Fruit fly (Drosophila melanogaster) whole organism, embryonic: ENCODE measurements around the gene Cp110.

ENCODE experiments used
- Bdp1 ChIP-seq: fragments of 200-800 bp; sonication (Bioruptor generic); optimal IDR thresholded peaks from 3 replicates; lab custom pipeline; 2016; ENCODE audit warnings: missing biosample characterization, missing genetic modification characterization
- CG10321 ChIP-seq: fragments of 200-800 bp; sonication (Bioruptor generic); IDR thresholded peaks from 2 replicates; pipeline ENCODE4 v1.3.6; 2022; ENCODE audit warnings: missing biosample characterization, missing genetic modification characterization
- CG10565 ChIP-seq: fragments of 200-800 bp; sonication (Bioruptor generic); optimal IDR thresholded peaks from 3 replicates; lab custom pipeline; 2016; ENCODE audit warnings: missing biosample characterization, mild to moderate bottlenecking, missing genetic modification characterization
- CG11085 ChIP-seq: fragments of 200-800 bp; sonication (Bioruptor generic); IDR thresholded peaks from 2 replicates; pipeline ENCODE4 v1.3.6; 2022; ENCODE audit warnings: missing biosample characterization, missing genetic modification characterization
- CG12104 ChIP-seq: fragments of 200-800 bp; sonication (Bioruptor generic); optimal IDR thresholded peaks from 3 replicates; lab custom pipeline; 2016; ENCODE audit warnings: missing biosample characterization, missing genetic modification characterization
- CG12155 ChIP-seq: fragments of 200-800 bp; sonication (Bioruptor generic); optimal IDR thresholded peaks from 3 replicates; lab custom pipeline; 2016; ENCODE audit warnings: missing biosample characterization, missing genetic modification characterization
- CG12391 ChIP-seq: fragments of 200-800 bp; sonication (Bioruptor generic); optimal IDR thresholded peaks from 3 replicates; lab custom pipeline; 2018; ENCODE audit warnings: missing biosample characterization, mild to moderate bottlenecking, missing genetic modification characterization, moderate library complexity
- CG13123 ChIP-seq: fragments of 200-800 bp; sonication (Bioruptor generic); optimal IDR thresholded peaks from 2 replicates; lab custom pipeline; 2016; ENCODE audit warnings: missing biosample characterization, missing genetic modification characterization
- CG13296 ChIP-seq: fragments of 200-800 bp; sonication (Bioruptor generic); optimal IDR thresholded peaks from 3 replicates; lab custom pipeline; 2018; ENCODE audit warnings: missing biosample characterization, mild to moderate bottlenecking, missing genetic modification characterization
- CG14667 ChIP-seq: fragments of 200-800 bp; sonication (Bioruptor generic); IDR thresholded peaks from 2 replicates; pipeline ENCODE4 v1.3.6; 2022; ENCODE audit warnings: missing biosample characterization, missing genetic modification characterization
- CG14710 ChIP-seq: fragments of 200-800 bp; sonication (Bioruptor generic); optimal IDR thresholded peaks from 3 replicates; lab custom pipeline; 2019; ENCODE audit warnings: missing biosample characterization, mild to moderate bottlenecking, missing genetic modification characterization, moderate library complexity
- CG14860 ChIP-seq: fragments of 200-800 bp; sonication (Bioruptor generic); IDR thresholded peaks from 3 replicates; pipeline ENCODE4 v1.3.6; 2022; ENCODE audit warnings: missing biosample characterization, missing genetic modification characterization; ENCODE audit not compliant: partially characterized antibody
- CG15601 ChIP-seq: fragments of 200-800 bp; sonication (Bioruptor generic); optimal IDR thresholded peaks from 3 replicates; lab custom pipeline; 2019; ENCODE audit warnings: missing biosample characterization, mild to moderate bottlenecking, missing genetic modification characterization, moderate library complexity
- CG16813 ChIP-seq: fragments of 200-800 bp; sonication (Bioruptor generic); IDR thresholded peaks from 3 replicates; pipeline ENCODE4 v1.3.6; 2022; ENCODE audit warnings: missing biosample characterization, missing genetic modification characterization; ENCODE audit not compliant: partially characterized antibody
- CG16863 ChIP-seq: fragments of 200-800 bp; sonication (Bioruptor generic); optimal IDR thresholded peaks from 3 replicates; lab custom pipeline; 2016; ENCODE audit warnings: missing biosample characterization, missing genetic modification characterization
- CG17186 ChIP-seq: fragments of 200-800 bp; sonication (Bioruptor generic); optimal IDR thresholded peaks from 3 replicates; lab custom pipeline; 2017; ENCODE audit warnings: missing biosample characterization, missing genetic modification reagents, missing genetic modification characterization
- CG17359 ChIP-seq: fragments of 200-800 bp; sonication (Bioruptor generic); optimal IDR thresholded peaks from 3 replicates; lab custom pipeline; 2018; ENCODE audit warnings: missing biosample characterization, mild to moderate bottlenecking, missing genetic modification characterization, moderate library complexity
- CG17612 ChIP-seq: fragments of 200-800 bp; sonication (Bioruptor generic); IDR thresholded peaks from 2 replicates; pipeline ENCODE4 v1.3.6; 2022; ENCODE audit warnings: missing biosample characterization, missing genetic modification characterization
- CG18764 ChIP-seq: fragments of 200-800 bp; sonication (Bioruptor generic); optimal IDR thresholded peaks from 3 replicates; lab custom pipeline; 2016; ENCODE audit warnings: missing biosample characterization, missing genetic modification characterization
- CG4820 ChIP-seq: fragments of 200-800 bp; sonication (Bioruptor generic); optimal IDR thresholded peaks from 3 replicates; lab custom pipeline; 2016; ENCODE audit warnings: missing biosample characterization, missing genetic modification characterization
- CG6254 ChIP-seq: fragments of 200-800 bp; sonication (Bioruptor generic); optimal IDR thresholded peaks from 3 replicates; lab custom pipeline; 2017; ENCODE audit warnings: mild to moderate bottlenecking, missing biosample characterization, missing genetic modification reagents, missing genetic modification characterization
- CG6654 ChIP-seq: fragments of 200-800 bp; sonication (Bioruptor generic); optimal IDR thresholded peaks from 2 replicates; lab custom pipeline; 2017; ENCODE audit warnings: missing biosample characterization, mild to moderate bottlenecking, missing genetic modification characterization
- CG6765 ChIP-seq: fragments of 200-800 bp; sonication (Bioruptor generic); optimal IDR thresholded peaks from 3 replicates; lab custom pipeline; 2017; ENCODE audit warnings: missing biosample characterization, mild to moderate bottlenecking, missing genetic modification characterization
- CG7357 ChIP-seq: fragments of 200-800 bp; sonication (Bioruptor generic); IDR thresholded peaks from 3 replicates; pipeline ENCODE4 v1.3.6; 2022; ENCODE audit warnings: missing biosample characterization, missing genetic modification characterization
- CG8290 ChIP-seq, 3 experiments: fragments of 200-800 bp; sonication (Bioruptor generic); optimal IDR thresholded peaks; 2 replicates each; lab custom pipeline; 2016 to 2019; ENCODE audit warnings: missing biosample characterization in 3 of 3, missing genetic modification characterization in 3 of 3, mild to moderate bottlenecking in 2 of 3, moderate library complexity in 1 of 3
- CG9817 ChIP-seq: fragments of 200-800 bp; sonication (Bioruptor generic); optimal IDR thresholded peaks from 2 replicates; lab custom pipeline; 2018; ENCODE audit warnings: missing biosample characterization, mild to moderate bottlenecking, missing genetic modification characterization, moderate library complexity
- Chrac-16 ChIP-seq: fragments of 200-800 bp; sonication (Bioruptor generic); optimal IDR thresholded peaks from 3 replicates; lab custom pipeline; 2016; ENCODE audit warnings: missing biosample characterization, missing genetic modification characterization
- Dfd ChIP-seq, 2 experiments: fragments of >200 bp; optimal IDR thresholded peaks; 2 replicates each; lab custom pipeline; 2017; ENCODE audit warnings: missing biosample characterization in 2 of 2, missing genetic modification characterization in 2 of 2
- Dref ChIP-seq: fragments of 200-800 bp; sonication (Bioruptor generic); IDR thresholded peaks from 2 replicates; pipeline ENCODE4 v1.3.6; 2022; ENCODE audit warnings: missing biosample characterization, missing genetic modification characterization
- Hey ChIP-seq: fragments of 200-800 bp; sonication (Bioruptor generic); optimal IDR thresholded peaks from 3 replicates; lab custom pipeline; 2018; ENCODE audit warnings: missing biosample characterization, mild to moderate bottlenecking, missing genetic modification characterization
- HmgZ ChIP-seq: fragments of 200-800 bp; sonication (Bioruptor generic); optimal IDR thresholded peaks from 2 replicates; lab custom pipeline; 2018; ENCODE audit warnings: missing biosample characterization, mild to moderate bottlenecking, missing genetic modification characterization
- MBD-R2 ChIP-seq: fragments of 200-800 bp; sonication (Bioruptor generic); IDR thresholded peaks from 2 replicates; pipeline ENCODE4 v1.3.6; 2022; ENCODE audit warnings: missing biosample characterization, missing genetic modification characterization
- Nf-YA ChIP-seq: fragments of 200-800 bp; sonication (Bioruptor generic); IDR thresholded peaks from 2 replicates; pipeline ENCODE4 v1.3.6; 2022; ENCODE audit warnings: missing biosample characterization, missing genetic modification characterization
- Xrp1 ChIP-seq: fragments of 200-800 bp; sonication (Bioruptor generic); IDR thresholded peaks from 2 replicates; pipeline ENCODE4 v1.3.6; 2022; ENCODE audit warnings: missing biosample characterization, missing genetic modification characterization
- abd-A ChIP-seq: fragments of 200-800 bp; sonication (Bioruptor generic); optimal IDR thresholded peaks from 3 replicates; lab custom pipeline; 2019; ENCODE audit warnings: missing biosample characterization, mild to moderate bottlenecking, missing genetic modification characterization, moderate library complexity
- aop ChIP-seq: fragments of 200-800 bp; sonication (Bioruptor generic); IDR thresholded peaks from 2 replicates; pipeline ENCODE4 v1.3.6; 2022; ENCODE audit warnings: missing biosample characterization, missing genetic modification characterization
- bab2 ChIP-seq: fragments of 200-800 bp; sonication (Bioruptor generic); optimal IDR thresholded peaks from 2 replicates; lab custom pipeline; 2016; ENCODE audit warnings: missing biosample characterization, missing genetic modification characterization
- dan ChIP-seq: fragments of 200-800 bp; sonication (Bioruptor generic); IDR thresholded peaks from 2 replicates; pipeline ENCODE4 v1.3.6; 2022; ENCODE audit warnings: missing biosample characterization, missing genetic modification characterization
- dati ChIP-seq: fragments of 200-800 bp; sonication (Bioruptor generic); IDR thresholded peaks from 2 replicates; pipeline ENCODE4 v1.3.6; 2022; ENCODE audit warnings: missing biosample characterization, missing genetic modification characterization
- ftz-f1 ChIP-seq: fragments of 200-800 bp; sonication (Bioruptor generic); optimal IDR thresholded peaks from 2 replicates; lab custom pipeline; 2016; ENCODE audit warnings: missing biosample characterization, missing genetic modification characterization
- gem ChIP-seq: fragments of 200-800 bp; sonication (Bioruptor generic); optimal IDR thresholded peaks from 2 replicates; lab custom pipeline; 2019; ENCODE audit warnings: missing biosample characterization, mild to moderate bottlenecking, missing genetic modification characterization, moderate library complexity
- inv ChIP-seq: fragments of 200-800 bp; sonication (Bioruptor generic); IDR thresholded peaks from 2 replicates; pipeline ENCODE4 v1.3.6; 2022; ENCODE audit warnings: missing biosample characterization, missing genetic modification characterization; ENCODE audit not compliant: partially characterized antibody
- kah ChIP-seq: fragments of 200-800 bp; sonication (Bioruptor generic); optimal IDR thresholded peaks from 2 replicates; lab custom pipeline; 2018; ENCODE audit warnings: missing biosample characterization, mild to moderate bottlenecking, missing genetic modification characterization
- knrl ChIP-seq: fragments of 200-800 bp; sonication (Bioruptor generic); IDR thresholded peaks from 3 replicates; pipeline ENCODE4 v1.3.6; 2022; ENCODE audit warnings: missing biosample characterization, missing genetic modification characterization; ENCODE audit not compliant: partially characterized antibody
- lbe ChIP-seq: fragments of 200-800 bp; sonication (Bioruptor generic); optimal IDR thresholded peaks from 2 replicates; lab custom pipeline; 2016; ENCODE audit warnings: missing biosample characterization, mild to moderate bottlenecking, missing genetic modification characterization
- oc ChIP-seq: fragments of 200-800 bp; sonication (Bioruptor generic); optimal IDR thresholded peaks from 2 replicates; lab custom pipeline; 2018; ENCODE audit warnings: missing biosample characterization, mild to moderate bottlenecking, missing genetic modification characterization, moderate library complexity
- sob ChIP-seq: fragments of 200-800 bp; sonication (Bioruptor generic); IDR thresholded peaks from 2 replicates; pipeline ENCODE4 v1.3.6; 2022; ENCODE audit warnings: missing biosample characterization, missing genetic modification characterization
- sr ChIP-seq: fragments of 200-800 bp; sonication (Bioruptor generic); IDR thresholded peaks from 3 replicates; pipeline ENCODE4 v1.3.6; 2022; ENCODE audit warnings: missing biosample characterization, missing genetic modification characterization
- sug ChIP-seq: fragments of 200-800 bp; optimal IDR thresholded peaks from 2 replicates; lab custom pipeline; 2019; ENCODE audit warnings: missing biosample characterization, mild to moderate bottlenecking, missing genetic modification characterization, moderate library complexity
- tap ChIP-seq: fragments of 200-800 bp; optimal IDR thresholded peaks from 3 replicates; lab custom pipeline; 2019; ENCODE audit warnings: missing biosample characterization, mild to moderate bottlenecking, missing genetic modification characterization, moderate library complexity

Cp110 gene

dm6 chrX:22491028-22491769 is 9.3 kb downstream of the Cp110 start (continued):
- no peak for TF ChIP-seq abd-A
- no peak for TF ChIP-seq CG10321 (GFP tag; lab: Robert Waterston, UW)
- no peak for TF ChIP-seq CG14667 (GFP tag; lab: Robert Waterston, UW)
- peak; percentile 51 for TF ChIP-seq CG9817 (tag; lab: Kevin White, UChicago)
- TF ChIP-seq bab2: peak; percentile 15
- no peak for TF ChIP-seq Dfd (GFP tag; optimal IDR thresholded peaks at IDR 0.05; lab: Kevin White, UChicago)
- no peak for TF ChIP-seq HmgZ (tag; lab: Kevin White, UChicago)
- TF ChIP-seq CG17612 (GFP tag; lab: Robert Waterston, UW): no peak
- TF ChIP-seq CG8290 (GFP tag; optimal IDR thresholded peaks at IDR 0.05; lab: Kevin White, UChicago): no peak
- TF ChIP-seq CG8290 (tag; optimal IDR thresholded peaks at IDR 0.05; lab: Kevin White, UChicago): no peak
- TF ChIP-seq dati (GFP tag; lab: Robert Waterston, UW): no peak
- peak; percentile 51 for TF ChIP-seq CG17359 (tag; lab: Kevin White, UChicago)
- TF ChIP-seq MBD-R2: peak; percentile 17; the same call in 1 of the 2 replicates
- TF ChIP-seq CG14860 (GFP tag; lab: Robert Waterston, UW): no peak
- TF ChIP-seq ftz-f1: no peak
- TF ChIP-seq knrl: no peak
- peak; percentile 41 for TF ChIP-seq CG12155 (GFP tag; lab: Kevin White, UChicago)
- no peak for TF ChIP-seq dan (GFP tag; lab: Robert Waterston, UW)
- TF ChIP-seq CG4820 (GFP tag; lab: Kevin White, UChicago): peak; percentile 39
- TF ChIP-seq inv (GFP tag; lab: Robert Waterston, UW): no peak
- no peak for TF ChIP-seq Bdp1 (GFP tag; lab: Kevin White, UChicago)
- no peak for TF ChIP-seq aop (GFP tag; lab: Robert Waterston, UW)
- TF ChIP-seq CG14710 (tag; lab: Kevin White, UChicago): peak; percentile 61
- no peak for TF ChIP-seq CG10565 (GFP tag; lab: Kevin White, UChicago)
- TF ChIP-seq CG11085 (GFP tag; lab: Robert Waterston, UW): no peak
- TF ChIP-seq Dref: no peak
- no peak for TF ChIP-seq Hey (tag; lab: Kevin White, UChicago)
- no peak for TF ChIP-seq lbe (GFP tag; lab: Kevin White, UChicago)
- TF ChIP-seq CG6765: peak; percentile 46
- peak; percentile 11 for TF ChIP-seq CG18764 (GFP tag; lab: Kevin White, UChicago)
- TF ChIP-seq CG15601 (tag; lab: Kevin White, UChicago): peak; percentile 16
- TF ChIP-seq CG16813 (GFP tag; lab: Robert Waterston, UW): no peak
- TF ChIP-seq kah (GFP tag; lab: Kevin White, UChicago): no peak
- TF ChIP-seq CG12104 (GFP tag; lab: Kevin White, UChicago): peak; percentile 64
- no peak for TF ChIP-seq oc (tag; lab: Kevin White, UChicago)
- no peak for TF ChIP-seq Xrp1 (GFP tag; lab: Robert Waterston, UW)
- TF ChIP-seq CG6654 (GFP tag; lab: Kevin White, UChicago): peak; percentile 54
- peak; percentile 22 for TF ChIP-seq tap (tag; lab: Kevin White, UChicago)
- TF ChIP-seq CG17186 (GFP tag; lab: Kevin White, UChicago): no peak
- TF ChIP-seq sr (GFP tag; lab: Robert Waterston, UW): peak; percentile 69; the same call in 2 of the 3 replicates
- TF ChIP-seq CG13296 (GFP tag; lab: Kevin White, UChicago): peak; percentile 12
- no peak for TF ChIP-seq sob (GFP tag; lab: Robert Waterston, UW)
- TF ChIP-seq CG16863 (GFP tag; lab: Kevin White, UChicago): no peak
- peak; percentile 78 for TF ChIP-seq sug (tag; lab: Kevin White, UChicago)
- peak; percentile 84 for TF ChIP-seq gem (tag; lab: Kevin White, UChicago)
- no peak for TF ChIP-seq CG7357 (GFP tag; lab: Robert Waterston, UW)
- peak; percentile 23 for TF ChIP-seq Chrac-16 (GFP tag; lab: Kevin White, UChicago)
- TF ChIP-seq CG13123: peak; percentile 6
- TF ChIP-seq CG6254 (GFP tag; lab: Kevin White, UChicago): no peak
- no peak for TF ChIP-seq Nf-YA (GFP tag; lab: Robert Waterston, UW)
- TF ChIP-seq CG12391 (tag; lab: Kevin White, UChicago): no peak
